Worm (Caenorhabditis elegans): ENCODE results near the gene C14A6.5.

- no peak for TF ChIP-seq lin-11 (tag; optimal IDR thresholded peaks at IDR 0.05)
- TF ChIP-seq ceh-24 (tag; optimal IDR thresholded peaks at IDR 0.05) = no peak
- TF ChIP-seq pha-2 (tag; optimal IDR thresholded peaks at IDR 0.05) = no peak
These were observed 31.5 kb downstream of the C14A6.5 start, which contains the start of gene Y37H2A.18 for ce11 chrV:18133177-18133576.
